Fruit fly (Drosophila melanogaster) Kc167 (cell line): ENCODE measurements around the gene CG32259.

ENCODE experiments used
- Sin3A ChIP-seq: fragments of >200 bp; optimal IDR thresholded peaks from 2 replicates; lab custom pipeline; 2018; ENCODE audit warnings: missing external identifiers
- h ChIP-seq: fragments of >200 bp; optimal IDR thresholded peaks from 3 replicates; lab custom pipeline; 2018; ENCODE audit warnings: missing external identifiers
- insv ChIP-seq: fragments of >200 bp; optimal IDR thresholded peaks from 3 replicates; lab custom pipeline; 2018; ENCODE audit warnings: missing external identifiers
- psq ChIP-seq: fragments of >200 bp; optimal IDR thresholded peaks from 2 replicates; lab custom pipeline; 2017; ENCODE audit warnings: missing external identifiers
- ttk ChIP-seq: sonication (Bioruptor generic); optimal IDR thresholded peaks from 2 replicates; lab custom pipeline; 2017; ENCODE audit warnings: missing external identifiers

- no peak for TF ChIP-seq ttk (lab: Kevin White, UChicago)
- TF ChIP-seq h = no peak
- no peak for TF ChIP-seq Sin3A (lab: Kevin White, UChicago)
- no peak for TF ChIP-seq psq
- TF ChIP-seq insv (lab: Kevin White, UChicago) = no peak
Observed at dm6 chr3L:4076907-4077306, 7.7 kb downstream of the CG32259 start.
